Worm (Caenorhabditis elegans) whole organism, L3 larva: ENCODE data around the gene srv-17.
A peak's percentile ranks its signal among the peaks of the same experiment; 100 is the strongest.

Source experiments
- ceh-28 ChIP-seq: fragments of 150-350 bp; optimal IDR thresholded peaks from 2 replicates; lab custom pipeline; 2014; ENCODE audit warnings: missing biosample characterization, missing genetic modification reagents, missing genetic modification characterization
- daf-12 ChIP-seq: fragments of 150-350 bp; optimal IDR thresholded peaks from 2 replicates; lab custom pipeline; 2014; ENCODE audit warnings: missing biosample characterization, missing genetic modification reagents, missing genetic modification characterization
- fkh-10 ChIP-seq: sonication (generic microtip); optimal IDR thresholded peaks from 2 replicates; lab custom pipeline; 2017; ENCODE audit warnings: missing biosample characterization, missing genetic modification reagents, missing genetic modification characterization
- lin-39 ChIP-seq: fragments of 150-350 bp; optimal IDR thresholded peaks from 2 replicates; lab custom pipeline; 2018; ENCODE audit warnings: missing biosample characterization, missing genetic modification reagents, missing genetic modification characterization
- mdl-1 ChIP-seq: fragments of 150-350 bp; optimal IDR thresholded peaks from 2 replicates; lab custom pipeline; 2014; ENCODE audit warnings: missing biosample characterization, missing genetic modification characterization
- nhr-12 ChIP-seq: fragments of 150-350 bp; optimal IDR thresholded peaks from 2 replicates; lab custom pipeline; 2014; ENCODE audit warnings: missing biosample characterization, missing genetic modification characterization
- nhr-43 ChIP-seq: sonication (generic microtip); optimal IDR thresholded peaks from 2 replicates; lab custom pipeline; 2016; ENCODE audit warnings: mild to moderate bottlenecking, missing genetic modification characterization, missing compliant biosample characterization; ENCODE audit not compliant: poor library complexity, severe bottlenecking
- nhr-76 ChIP-seq: fragments of 150-350 bp; sonication (generic microtip); optimal IDR thresholded peaks from 5 replicates; lab custom pipeline; 2014; ENCODE audit warnings: missing biosample characterization, missing genetic modification characterization
- pha-4 ChIP-seq: fragments of 150-350 bp; optimal IDR thresholded peaks from 2 replicates; lab custom pipeline; 2014; ENCODE audit warnings: missing biosample characterization, missing genetic modification reagents, missing genetic modification characterization
- skn-1 ChIP-seq: fragments of 150-350 bp; optimal IDR thresholded peaks from 2 replicates; lab custom pipeline; 2014; ENCODE audit warnings: missing biosample characterization, missing genetic modification characterization
- snpc-4 ChIP-seq: fragments of 150-350 bp; optimal IDR thresholded peaks from 2 replicates; lab custom pipeline; 2014; ENCODE audit warnings: missing biosample characterization, missing genetic modification characterization
- tbx-2 ChIP-seq: sonication (generic microtip); optimal IDR thresholded peaks from 2 replicates; lab custom pipeline; 2016; ENCODE audit warnings: mild to moderate bottlenecking, missing genetic modification characterization, missing compliant biosample characterization
- unc-39 ChIP-seq: sonication (generic microtip); optimal IDR thresholded peaks from 4 replicates; lab custom pipeline; 2017; ENCODE audit warnings: missing biosample characterization, missing genetic modification characterization
- unc-62 ChIP-seq: fragments of 150-350 bp; sonication (generic microtip); optimal IDR thresholded peaks from 4 replicates; lab custom pipeline; 2014; ENCODE audit warnings: missing biosample characterization, missing genetic modification reagents, missing genetic modification characterization

DNA sequence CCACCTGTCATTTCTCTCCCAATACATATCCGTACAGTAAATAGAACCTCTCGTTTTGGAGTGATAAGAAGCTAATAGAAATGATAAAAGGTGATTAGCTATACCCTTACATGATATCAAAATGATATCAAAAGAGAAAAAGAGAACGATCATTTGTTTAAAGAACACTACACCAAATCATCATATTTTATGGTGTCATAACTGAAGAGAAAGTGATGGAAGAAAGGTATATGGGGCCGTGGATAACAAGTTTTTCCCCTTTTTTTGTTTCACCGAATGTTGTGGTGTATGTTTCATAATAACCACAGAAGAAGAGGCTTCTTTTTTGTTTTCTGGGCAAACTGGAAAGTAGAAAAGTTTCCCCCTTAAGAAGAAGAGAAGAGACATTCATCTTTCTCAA lies 11.8 kb downstream of the srv-17 start:
- TF ChIP-seq daf-12 (tag; lab: Kevin White, UChicago), result no peak
- no peak for TF ChIP-seq lin-39 (tag; lab: Kevin White, UChicago)
- no peak for TF ChIP-seq mdl-1
- no peak for TF ChIP-seq unc-62 (GFP tag; lab: Kevin White, UChicago)
- no peak for TF ChIP-seq pha-4
- TF ChIP-seq fkh-10 (GFP tag; lab: Kevin White, UChicago), result no peak
- no peak for TF ChIP-seq nhr-12 (tag; lab: Kevin White, UChicago)
- no peak for TF ChIP-seq skn-1
- peak; percentile 41 for TF ChIP-seq nhr-43 (tag; lab: Kevin White, UChicago)
- no peak for TF ChIP-seq tbx-2 (tag; lab: Kevin White, UChicago)
- TF ChIP-seq unc-39, result no peak
- no peak for TF ChIP-seq nhr-76
- TF ChIP-seq snpc-4 (tag; lab: Kevin White, UChicago), result no peak
- TF ChIP-seq ceh-28, result no peak
